Worm (Caenorhabditis elegans): Measurements from ENCODE around the gene wbp-2.
A peak's percentile ranks its signal among the peaks of the same experiment; 100 is the strongest.

Gene wbp-2

DNA sequence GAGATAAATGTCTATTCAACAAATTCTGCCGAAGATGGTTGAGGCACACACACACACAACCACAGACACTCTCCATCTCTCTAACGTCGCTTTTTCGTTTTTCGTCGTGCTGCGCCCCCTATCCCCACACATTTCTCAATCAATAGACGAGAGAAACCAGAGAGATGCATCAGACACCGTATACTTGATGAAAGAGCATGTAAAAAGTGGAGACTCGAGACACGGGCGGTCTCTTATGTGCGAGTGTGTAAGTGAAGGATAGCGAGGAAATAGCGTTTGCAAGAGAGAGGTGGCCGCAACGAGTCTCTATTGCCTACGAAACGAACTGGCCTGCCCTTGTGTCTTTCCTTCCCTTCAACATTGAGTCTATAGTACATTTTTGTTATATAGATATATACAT lies 46.8 kb upstream of the wbp-2 start (continued):
- TF ChIP-seq sptf-2 (GFP tag; optimal IDR thresholded peaks at IDR 0.05) = peak; percentile 38
- TF ChIP-seq F49E8.2 (tag; optimal IDR thresholded peaks at IDR 0.05; ENCODE audit: insufficient read depth) = no peak
- no peak for TF ChIP-seq mes-4 (tag; optimal IDR thresholded peaks at IDR 0.05)
- no peak for TF ChIP-seq fkh-3 (tag; optimal IDR thresholded peaks at IDR 0.05)
- TF ChIP-seq Y67H2A.10 (GFP tag; conservative IDR thresholded peaks at IDR 0.05) = no peak
- TF ChIP-seq akir-1 (GFP tag; optimal IDR thresholded peaks at IDR 0.05) = no peak
- no peak for TF ChIP-seq egrh-3 (GFP tag; IDR thresholded peaks at IDR 0.05)
- TF ChIP-seq egl-44 (GFP tag; IDR thresholded peaks at IDR 0.05) = 0 out of 2 replicates have a peak, but pooled peaks have one; percentile 67
- no peak for TF ChIP-seq D2030.7 (GFP tag; IDR thresholded peaks at IDR 0.05)
- TF ChIP-seq F39B2.1 (GFP tag; IDR thresholded peaks at IDR 0.05) = no peak
- peak; percentile 77 for TF ChIP-seq madf-10 (tag; optimal IDR thresholded peaks at IDR 0.05)
- peak; percentile 63 for TF ChIP-seq unc-62 (GFP tag; optimal IDR thresholded peaks at IDR 0.05)
- peak; percentile 58; the same call in 1 of the 2 replicates for TF ChIP-seq rcor-1 (GFP tag; IDR thresholded peaks at IDR 0.05)
- TF ChIP-seq efl-1 (GFP tag; optimal IDR thresholded peaks at IDR 0.05) = no peak
- peak; percentile 73 for TF ChIP-seq somi-1 (GFP tag; optimal IDR thresholded peaks at IDR 0.05)
- peak; percentile 28 for TF ChIP-seq ztf-3 (GFP tag; optimal IDR thresholded peaks at IDR 0.05)
- no peak for TF ChIP-seq lsy-27 (tag; optimal IDR thresholded peaks at IDR 0.05; ENCODE audit: borderline replicate concordance, insufficient read depth)
- TF ChIP-seq rpc-1 (optimal IDR thresholded peaks at IDR 0.05) = no peak
- no peak for TF ChIP-seq rpc-1 (tag; optimal IDR thresholded peaks at IDR 0.05)
- no peak for TF ChIP-seq C17E4.6 (GFP tag; IDR thresholded peaks at IDR 0.05)
- no peak for TF ChIP-seq B0261.1 (tag; optimal IDR thresholded peaks at IDR 0.05)
- 0 out of 2 replicates have a peak, but pooled peaks have one; percentile 31 for TF ChIP-seq Y56A3A.18 (GFP tag; IDR thresholded peaks at IDR 0.05)
- TF ChIP-seq tbx-9 (tag; optimal IDR thresholded peaks at IDR 0.05; ENCODE audit: borderline replicate concordance) = no peak
- TF ChIP-seq snpc-1.1 (tag; optimal IDR thresholded peaks at IDR 0.05; ENCODE audit: insufficient read depth) = no peak
- peak; percentile 81 for TF ChIP-seq ceh-27 (GFP tag; optimal IDR thresholded peaks at IDR 0.05)
- TF ChIP-seq repo-1 (tag; optimal IDR thresholded peaks at IDR 0.05) = peak; percentile 65
- no peak for TF ChIP-seq hrde-1 (tag; optimal IDR thresholded peaks at IDR 0.05; ENCODE audit: borderline replicate concordance)
- TF ChIP-seq pbrm-1 (GFP tag; IDR thresholded peaks at IDR 0.05) = peak; percentile 70; the same call in 1 of the 2 replicates
- TF ChIP-seq cebp-1 (GFP tag; IDR thresholded peaks at IDR 0.05) = peak; percentile 69
- TF ChIP-seq cebp-1 (tag; optimal IDR thresholded peaks at IDR 0.05) = peak; percentile 91
- no peak for TF ChIP-seq ceh-100 (GFP tag; IDR thresholded peaks at IDR 0.05)
- no peak for TF ChIP-seq lag-1 (GFP tag; IDR thresholded peaks at IDR 0.05)
- TF ChIP-seq nhr-120 (GFP tag; IDR thresholded peaks at IDR 0.05) = no peak

ce11 chrII:9283668-9284357 lies 45.8 kb upstream of the wbp-2 start:
- TF ChIP-seq sdz-38 (tag; optimal IDR thresholded peaks at IDR 0.05) (no peak), zim-3 (tag; optimal IDR thresholded peaks at IDR 0.05) (no peak), rec-8 (tag; optimal IDR thresholded peaks at IDR 0.05) (no peak), nhr-27 (tag; optimal IDR thresholded peaks at IDR 0.05) (no peak), egl-44 (GFP tag; IDR thresholded peaks at IDR 0.05) (peak; percentile 63), F22D6.2 (tag; optimal IDR thresholded peaks at IDR 0.05) (peak; percentile 36), madf-3 (GFP tag; IDR thresholded peaks at IDR 0.05) (no peak), K11D2.4 (GFP tag; IDR thresholded peaks at IDR 0.05) (peak; percentile 28; the same call in 1 of the 2 replicates), dpl-1 (GFP tag; optimal IDR thresholded peaks at IDR 0.05) (no peak), repo-1 (tag; optimal IDR thresholded peaks at IDR 0.05) (peak; percentile 1), mes-4 (tag; optimal IDR thresholded peaks at IDR 0.05) (no peak), tbx-9 (tag; optimal IDR thresholded peaks at IDR 0.05; ENCODE audit: borderline replicate concordance) (no peak), Y95B8A.8 (GFP tag; IDR thresholded peaks at IDR 0.05) (0 out of 2 replicates have a peak, but pooled peaks have one; percentile 43), D2030.7 (GFP tag; IDR thresholded peaks at IDR 0.05) (no peak), ceh-58 (GFP tag; IDR thresholded peaks at IDR 0.05) (no peak), unc-130 (GFP tag; optimal IDR thresholded peaks at IDR 0.05) (no peak), attf-6 (GFP tag; IDR thresholded peaks at IDR 0.05) (no peak), madf-8 (GFP tag; conservative IDR thresholded peaks at IDR 0.05) (no peak), lsy-27 (tag; optimal IDR thresholded peaks at IDR 0.05; ENCODE audit: borderline replicate concordance, insufficient read depth) (no peak), pbrm-1 (GFP tag; IDR thresholded peaks at IDR 0.05) (peak; percentile 45; the same call in 1 of the 2 replicates), unc-62 (GFP tag; optimal IDR thresholded peaks at IDR 0.05) (peak; percentile 86), ztf-26 (tag; optimal IDR thresholded peaks at IDR 0.05) (no peak)

Measured in whole organism, young adult.